Worm (Caenorhabditis elegans) whole organism, L4/young adult: ENCODE results near the gene ins-15.

Experiments used
- W03F9.2 ChIP-seq: fragments of 150-350 bp; optimal IDR thresholded peaks from 2 replicates; lab custom pipeline; 2014; ENCODE audit warnings: missing biosample characterization, missing genetic modification characterization
- dao-5 ChIP-seq: sonication (generic microtip); optimal IDR thresholded peaks from 2 replicates; lab custom pipeline; 2016; ENCODE audit warnings: missing genotype, missing genetic modification characterization, moderate library complexity, missing compliant biosample characterization
- him-1 ChIP-seq: sonication (generic microtip); optimal IDR thresholded peaks from 2 replicates; lab custom pipeline; 2016; ENCODE audit warnings: missing genotype, missing genetic modification reagents, missing genetic modification characterization, missing compliant biosample characterization

The ins-15 gene

ce11 chrII:6706552-6707091 lies 37.9 kb downstream of the ins-15 start:
- TF ChIP-seq dao-5 (tag; lab: Kevin White, UChicago) (no peak), him-1 (no peak), W03F9.2 (no peak)

- no peak for TF ChIP-seq W03F9.2
- TF ChIP-seq dao-5 (tag; lab: Kevin White, UChicago), result no peak
- TF ChIP-seq him-1, result no peak
Measured at ce11 chrII:6705593-6706228, 38.8 kb downstream of the ins-15 start, which contains the start of gene rpy-1. Gene rpy-1, minus strand, starts transcription at chrII:6705643.

ce11 chrII:6701497-6701896 lies 43.1 kb downstream of the ins-15 start, which contains the start of gene C18H9.6:
Gene C18H9.6, minus strand, starts transcription at chrII:6701625.
- no peak for TF ChIP-seq W03F9.2
- no peak for TF ChIP-seq him-1
- TF ChIP-seq dao-5 (tag; lab: Kevin White, UChicago), result no peak

- TF ChIP-seq dao-5 (tag; lab: Kevin White, UChicago) (no peak), W03F9.2 (no peak), him-1 (no peak)
Measured at ce11 chrII:6698784-6699183, 45.8 kb downstream of the ins-15 start, which contains the start of gene C18H9.1. Gene C18H9.1, plus strand, starts transcription at chrII:6699084.

ce11 chrII:6695388-6695787 lies 49.2 kb downstream of the ins-15 start, which contains the start of gene C18H9.5:
Gene C18H9.5, minus strand, starts transcription at chrII:6695566.
- TF ChIP-seq dao-5 (tag; lab: Kevin White, UChicago) (no peak), W03F9.2 (no peak), him-1 (no peak)
